Worm (Caenorhabditis elegans): ENCODE data around the gene R04B5.1.

DNA sequence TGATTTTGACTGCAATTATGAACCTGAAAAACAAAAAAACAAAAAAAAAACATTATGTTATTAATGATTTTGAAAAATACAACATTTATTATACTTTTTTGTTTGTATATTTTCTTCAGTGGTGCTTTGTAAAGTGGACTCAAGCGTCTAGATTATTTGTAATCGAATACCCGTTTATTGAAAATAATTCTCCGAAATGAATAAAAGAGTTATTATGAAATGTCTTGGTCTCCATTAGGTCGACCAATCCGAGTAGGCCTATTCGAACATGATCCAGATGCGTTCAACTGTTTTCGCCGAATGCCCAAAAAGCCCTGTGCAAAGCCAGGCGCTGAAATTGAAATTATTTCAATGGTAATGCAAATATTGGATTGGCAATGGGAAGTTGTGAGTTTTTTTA, 39.3 kb upstream of the R04B5.1 start, which contains the start of gene C08B6.5:
- TF ChIP-seq him-1 (tag; optimal IDR thresholded peaks at IDR 0.05) (no peak), W03F9.2 (tag; optimal IDR thresholded peaks at IDR 0.05) (no peak)
